Worm (Caenorhabditis elegans) whole organism, L4 larva: Measurements from ENCODE around the gene M01H9.3.

Source experiments
- D1046.2 ChIP-seq: fragments of 200-800 bp; sonication (Bioruptor generic); IDR thresholded peaks from 2 replicates; pipeline ENCODE4 v1.3.6; 2022; ENCODE audit warnings: missing genetic modification characterization, missing compliant biosample characterization
- aha-1 ChIP-seq: fragments of 150-350 bp; peaks from one replicate; lab custom pipeline; 2014; ENCODE audit warnings: missing biosample characterization, missing genetic modification characterization
- ama-1 ChIP-seq: fragments of 150-350 bp; optimal IDR thresholded peaks from 2 replicates; lab custom pipeline; 2014; ENCODE audit warnings: inconsistent platforms, mixed read lengths
- ceh-32 ChIP-seq: sonication (generic microtip); optimal IDR thresholded peaks from 2 replicates; lab custom pipeline; 2016; ENCODE audit warnings: mild to moderate bottlenecking, missing genetic modification characterization, missing compliant biosample characterization; ENCODE audit not compliant: poor library complexity
- ceh-62 ChIP-seq: sonication (generic microtip); optimal IDR thresholded peaks from 2 replicates; lab custom pipeline; 2017; ENCODE audit warnings: missing biosample characterization, missing genetic modification characterization
- ces-1 ChIP-seq: fragments of 150-350 bp; sonication (generic microtip); optimal IDR thresholded peaks from 4 replicates; lab custom pipeline; 2014; ENCODE audit warnings: missing biosample characterization, missing genetic modification reagents, missing genetic modification characterization
- daf-16 ChIP-seq, 3 experiments: sonication (generic microtip); optimal IDR thresholded peaks; 2 replicates each; lab custom pipeline; 2016 to 2017; ENCODE audit warnings: missing genetic modification characterization in 3 of 3, missing genetic modification reagents in 3 of 3, mild to moderate bottlenecking in 2 of 3, missing compliant biosample characterization in 2 of 3, missing biosample characterization in 1 of 3, moderate library complexity in 1 of 3
- dmd-6 ChIP-seq: fragments of 200-800 bp; sonication (Bioruptor generic); IDR thresholded peaks from 2 replicates; pipeline ENCODE4 v1.3.6; 2022; ENCODE audit warnings: missing genetic modification reagents, missing genetic modification characterization, missing compliant biosample characterization
- dve-1 ChIP-seq: sonication (generic microtip); optimal IDR thresholded peaks from 2 replicates; lab custom pipeline; 2017; ENCODE audit warnings: antibody characterized with exemption, mild to moderate bottlenecking, missing genetic modification characterization, missing compliant biosample characterization; ENCODE audit not compliant: insufficient read depth
- fkh-10 ChIP-seq: fragments of 150-350 bp; optimal IDR thresholded peaks from 2 replicates; lab custom pipeline; 2014; ENCODE audit warnings: missing biosample characterization, missing genetic modification reagents, missing genetic modification characterization
- fos-1 ChIP-seq: fragments of 150-350 bp; optimal IDR thresholded peaks from 2 replicates; lab custom pipeline; 2014; ENCODE audit warnings: missing biosample characterization, missing genetic modification characterization
- gei-8 ChIP-seq: fragments of 200-800 bp; sonication (Bioruptor generic); optimal IDR thresholded peaks from 2 replicates; lab custom pipeline; 2018; ENCODE audit warnings: mild to moderate bottlenecking, missing genetic modification characterization, missing compliant biosample characterization
- hif-1 ChIP-seq, 2 experiments: sonication (generic microtip); optimal IDR thresholded peaks; 2 replicates each; lab custom pipeline; 2016 to 2017; ENCODE audit warnings: missing compliant biosample characterization in 2 of 2, missing genetic modification characterization in 2 of 2, missing genetic modification reagents in 2 of 2, missing genotype in 2 of 2, mild to moderate bottlenecking in 1 of 2
- hlh-11 ChIP-seq: fragments of 200-800 bp; sonication (Bioruptor generic); optimal IDR thresholded peaks from 2 replicates; lab custom pipeline; 2018; ENCODE audit warnings: mild to moderate bottlenecking, missing genetic modification characterization, missing compliant biosample characterization
- hlh-30 ChIP-seq: sonication (generic microtip); optimal IDR thresholded peaks from 2 replicates; lab custom pipeline; 2017; ENCODE audit warnings: antibody characterized with exemption, mild to moderate bottlenecking, missing genetic modification characterization, missing compliant biosample characterization; ENCODE audit not compliant: insufficient read depth
- lin-29 ChIP-seq: fragments of 200-800 bp; sonication (Bioruptor generic); IDR thresholded peaks from 2 replicates; pipeline ENCODE4 v1.3.6; 2022; ENCODE audit warnings: missing genetic modification reagents, missing genetic modification characterization, missing compliant biosample characterization
- lsy-2 ChIP-seq, 2 experiments: fragments of 150-350 bp in 1 of 2; sonication (generic microtip) in 1 of 2; optimal IDR thresholded peaks; 2 replicates each; lab custom pipeline; 2014 to 2017; ENCODE audit warnings: missing biosample characterization in 2 of 2, missing genetic modification characterization in 2 of 2
- mdt-29 ChIP-seq: fragments of 200-800 bp; sonication (Bioruptor generic); IDR thresholded peaks from 2 replicates; pipeline ENCODE4 v1.3.6; 2022; ENCODE audit warnings: missing genetic modification reagents, missing genetic modification characterization, missing compliant biosample characterization
- mep-1 ChIP-seq: fragments of 150-350 bp; sonication (generic microtip); optimal IDR thresholded peaks from 3 replicates; lab custom pipeline; 2014; ENCODE audit warnings: missing biosample characterization, missing genetic modification characterization
- mxl-3 ChIP-seq: fragments of 200-800 bp; sonication (Bioruptor generic); optimal IDR thresholded peaks from 2 replicates; lab custom pipeline; 2018; ENCODE audit warnings: mild to moderate bottlenecking, missing genetic modification characterization, missing compliant biosample characterization
- nhr-25 ChIP-seq: sonication (generic microtip); optimal IDR thresholded peaks from 2 replicates; lab custom pipeline; 2017; ENCODE audit warnings: missing genetic modification characterization, mild to moderate bottlenecking, missing compliant biosample characterization, antibody characterized with exemption, moderate library complexity, borderline replicate concordance; ENCODE audit not compliant: insufficient read depth
- nhr-28 ChIP-seq: fragments of 150-350 bp; optimal IDR thresholded peaks from 2 replicates; lab custom pipeline; 2014; ENCODE audit warnings: missing biosample characterization, missing genetic modification characterization
- nhr-42 ChIP-seq: fragments of 200-800 bp; sonication (Bioruptor generic); IDR thresholded peaks from 2 replicates; pipeline ENCODE4 v1.3.6; 2022; ENCODE audit warnings: missing genetic modification characterization, missing compliant biosample characterization
- nhr-48 ChIP-seq: sonication (generic microtip); optimal IDR thresholded peaks from 2 replicates; lab custom pipeline; 2016; ENCODE audit warnings: mild to moderate bottlenecking, missing genetic modification characterization, missing compliant biosample characterization
- nhr-76 ChIP-seq: fragments of 150-350 bp; optimal IDR thresholded peaks from 2 replicates; lab custom pipeline; 2014; ENCODE audit warnings: missing biosample characterization, missing genetic modification characterization
- pha-4 ChIP-seq, 2 experiments: fragments of 150-350 bp in 1 of 2; fragments of 200-800 bp in 1 of 2; sonication (Bioruptor generic) in 1 of 2; IDR thresholded peaks in 1 of 2; optimal IDR thresholded peaks in 1 of 2; 2 replicates each; pipeline versions ENCODE4 v1.3.6 to Lab custom; 2014 to 2022; ENCODE audit warnings: missing genetic modification characterization in 2 of 2, missing genetic modification reagents in 2 of 2, missing biosample characterization in 1 of 2, missing compliant biosample characterization in 1 of 2
- pqm-1 ChIP-seq: sonication (generic microtip); optimal IDR thresholded peaks from 2 replicates; lab custom pipeline; 2017; ENCODE audit warnings: missing biosample characterization, missing genetic modification characterization
- rbr-2 ChIP-seq: sonication (generic microtip); optimal IDR thresholded peaks from 2 replicates; lab custom pipeline; 2016; ENCODE audit warnings: missing genotype, missing genetic modification characterization, missing compliant biosample characterization
- saeg-2 ChIP-seq: fragments of 200-800 bp; sonication (Bioruptor generic); IDR thresholded peaks from 2 replicates; pipeline ENCODE4 v1.3.6; 2022; ENCODE audit warnings: missing genetic modification reagents, missing genetic modification characterization, missing compliant biosample characterization
- sdz-12 ChIP-seq: fragments of 200-800 bp; sonication (Bioruptor generic); optimal IDR thresholded peaks from 2 replicates; lab custom pipeline; 2018; ENCODE audit warnings: mild to moderate bottlenecking, missing genetic modification characterization, missing compliant biosample characterization
- tra-1 ChIP-seq: fragments of 200-800 bp; sonication (Bioruptor generic); IDR thresholded peaks from 2 replicates; pipeline ENCODE4 v1.3.6; 2022; ENCODE audit warnings: missing genetic modification reagents, missing genetic modification characterization, missing compliant biosample characterization
- unc-130 ChIP-seq: sonication (generic microtip); optimal IDR thresholded peaks from 2 replicates; lab custom pipeline; 2016; ENCODE audit warnings: missing genetic modification reagents, missing genetic modification characterization, missing compliant biosample characterization
- unc-39 ChIP-seq: sonication (generic microtip); optimal IDR thresholded peaks from 2 replicates; lab custom pipeline; 2017; ENCODE audit warnings: missing biosample characterization, missing genetic modification characterization
- vab-7 ChIP-seq: fragments of 200-800 bp; sonication (Bioruptor generic); IDR thresholded peaks from 2 replicates; pipeline ENCODE4 v1.3.6; 2022; ENCODE audit warnings: missing genetic modification reagents, missing genetic modification characterization, missing compliant biosample characterization
- zag-1 ChIP-seq: fragments of 150-350 bp; optimal IDR thresholded peaks from 2 replicates; lab custom pipeline; 2014; ENCODE audit warnings: missing biosample characterization, missing genetic modification characterization
- zfp-2 ChIP-seq: sonication (generic microtip); optimal IDR thresholded peaks from 2 replicates; lab custom pipeline; 2016; ENCODE audit warnings: mild to moderate bottlenecking, missing genetic modification characterization, missing compliant biosample characterization
- ztf-7 ChIP-seq: fragments of 150-350 bp; optimal IDR thresholded peaks from 2 replicates; lab custom pipeline; 2014; ENCODE audit warnings: missing biosample characterization, missing genetic modification characterization

Gene M01H9.3

ce11 chrIV:4478612-4479011 is 1.8 kb upstream of the M01H9.3 start:
- TF ChIP-seq gei-8 (GFP tag; lab: Kevin White, UChicago), result no peak
- peak in 1 of 2 experiments; percentile 89 for TF ChIP-seq hif-1 (tag; optimal IDR thresholded peaks at IDR 0.05; lab: Kevin White, UChicago)
- no peak for TF ChIP-seq ztf-7 (tag; lab: Kevin White, UChicago)
- TF ChIP-seq mep-1, result no peak
- TF ChIP-seq dve-1, result peak; percentile 36
- peak; percentile 12 for TF ChIP-seq hlh-11
- TF ChIP-seq fkh-10 (GFP tag; lab: Kevin White, UChicago), result no peak
- no peak for TF ChIP-seq nhr-76 (tag; lab: Kevin White, UChicago)
- TF ChIP-seq dmd-6, result peak; percentile 47
- no peak for TF ChIP-seq zag-1 (tag; lab: Kevin White, UChicago)
- TF ChIP-seq lin-29 (GFP tag; lab: Robert Waterston, UW), result no peak
- TF ChIP-seq D1046.2 (GFP tag; lab: Robert Waterston, UW), result no peak
- TF ChIP-seq nhr-48 (tag; lab: Kevin White, UChicago), result peak; percentile 47
- no peak for TF ChIP-seq zfp-2 (tag; lab: Kevin White, UChicago)
- TF ChIP-seq rbr-2 (tag; lab: Kevin White, UChicago), result no peak
- TF ChIP-seq daf-16 (GFP tag; optimal IDR thresholded peaks at IDR 0.05; lab: Kevin White, UChicago), result no peak
- TF ChIP-seq daf-16 (tag; optimal IDR thresholded peaks at IDR 0.05; lab: Kevin White, UChicago), result peak; percentile 29
- TF ChIP-seq, all 104 proteins: peak for 6

ce11 chrIV:4475362-4476086 is 1.3 kb downstream of the M01H9.3 start:
- TF ChIP-seq lsy-2 (tag; optimal IDR thresholded peaks at IDR 0.05; lab: Kevin White, UChicago), result peak in 1 of 2 experiments; percentile 5
- TF ChIP-seq fos-1 (tag; lab: Kevin White, UChicago), result no peak
- TF ChIP-seq gei-8 (GFP tag; lab: Kevin White, UChicago), result no peak
- TF ChIP-seq dmd-6, result 0 out of 2 replicates have a peak, but pooled peaks have one; percentile 13
- 0 out of 2 replicates have a peak, but pooled peaks have one; percentile 18 for TF ChIP-seq tra-1 (GFP tag; lab: Robert Waterston, UW)
- peak; percentile 24 for TF ChIP-seq pqm-1
- no peak for TF ChIP-seq nhr-25 (tag; lab: Kevin White, UChicago)
- TF ChIP-seq vab-7 (GFP tag; lab: Robert Waterston, UW), result no peak
- 0 out of 2 replicates have a peak, but pooled peaks have one; percentile 6 for TF ChIP-seq saeg-2 (GFP tag; lab: Robert Waterston, UW)
- TF ChIP-seq nhr-28, result peak; percentile 39
- TF ChIP-seq mxl-3 (GFP tag; lab: Kevin White, UChicago), result peak; percentile 74
- TF ChIP-seq unc-39, result no peak
- peak; percentile 17 for TF ChIP-seq hlh-11
- TF ChIP-seq hlh-30, result peak; percentile 47
- peak; percentile 89 for TF ChIP-seq aha-1
- peak; percentile 17 for TF ChIP-seq nhr-48 (tag; lab: Kevin White, UChicago)
- no peak for TF ChIP-seq sdz-12
- TF ChIP-seq daf-16 (GFP tag; optimal IDR thresholded peaks at IDR 0.05; lab: Kevin White, UChicago), result no peak
- peak; percentile 47 for TF ChIP-seq daf-16 (tag; optimal IDR thresholded peaks at IDR 0.05; lab: Kevin White, UChicago)
- TF ChIP-seq unc-130 (GFP tag; lab: Kevin White, UChicago), result no peak
- TF ChIP-seq ceh-62, result no peak
- peak; percentile 66 for TF ChIP-seq dve-1
- no peak for TF ChIP-seq ces-1
- no peak for TF ChIP-seq nhr-42 (GFP tag; lab: Robert Waterston, UW)
- TF ChIP-seq pha-4 (GFP tag; IDR thresholded peaks at IDR 0.05; lab: Robert Waterston, UW), result peak; percentile 22; the same call in 1 of the 2 replicates
- no peak for TF ChIP-seq pha-4 (tag; optimal IDR thresholded peaks at IDR 0.05; lab: Kevin White, UChicago)
- TF ChIP-seq mdt-29, result no peak
- TF ChIP-seq ceh-32, result no peak
- TF ChIP-seq ama-1, result peak; percentile 34
